Fruit fly (Drosophila melanogaster) whole organism, embryonic: ENCODE measurements around the gene CG13008.
A peak's percentile ranks its signal among the peaks of the same experiment; 100 is the strongest.

ENCODE experiments used
- Blimp-1 ChIP-seq: fragments of 200-800 bp; sonication (Bioruptor generic); optimal IDR thresholded peaks from 3 replicates; lab custom pipeline; 2018; ENCODE audit warnings: missing biosample characterization, missing genetic modification characterization, mild to moderate bottlenecking, moderate library complexity, missing genetic modification reagents
- CG10321 ChIP-seq: fragments of 200-800 bp; sonication (Bioruptor generic); IDR thresholded peaks from 2 replicates; pipeline ENCODE4 v1.3.6; 2022; ENCODE audit warnings: missing biosample characterization, missing genetic modification characterization
- CG11456 ChIP-seq: fragments of 200-800 bp; sonication (Bioruptor generic); IDR thresholded peaks from 3 replicates; pipeline ENCODE4 v1.3.6; 2022; ENCODE audit warnings: missing biosample characterization, missing genetic modification characterization
- CG11560 ChIP-seq: fragments of 200-800 bp; sonication (Bioruptor generic); IDR thresholded peaks from 3 replicates; pipeline ENCODE4 v1.3.6; 2022; ENCODE audit warnings: missing biosample characterization, missing genetic modification characterization
- CG12219 ChIP-seq: fragments of 200-800 bp; sonication (Bioruptor generic); optimal IDR thresholded peaks from 3 replicates; lab custom pipeline; 2018; ENCODE audit warnings: missing biosample characterization, mild to moderate bottlenecking, missing genetic modification characterization
- CG12299 ChIP-seq: fragments of 200-800 bp; sonication (Bioruptor generic); optimal IDR thresholded peaks from 2 replicates; lab custom pipeline; 2018; ENCODE audit warnings: missing biosample characterization, mild to moderate bottlenecking, missing genetic modification characterization
- CG13287 ChIP-seq: fragments of 200-800 bp; sonication (Bioruptor generic); IDR thresholded peaks from 2 replicates; pipeline ENCODE4 v1.3.6; 2022; ENCODE audit warnings: missing biosample characterization, missing genetic modification characterization; ENCODE audit not compliant: partially characterized antibody
- CG1602 ChIP-seq: fragments of 200-800 bp; sonication (Bioruptor generic); optimal IDR thresholded peaks from 3 replicates; lab custom pipeline; 2016; ENCODE audit warnings: missing biosample characterization, missing genetic modification characterization
- CG17186 ChIP-seq: fragments of 200-800 bp; sonication (Bioruptor generic); optimal IDR thresholded peaks from 3 replicates; lab custom pipeline; 2017; ENCODE audit warnings: missing biosample characterization, missing genetic modification reagents, missing genetic modification characterization
- CG17359 ChIP-seq: fragments of 200-800 bp; sonication (Bioruptor generic); optimal IDR thresholded peaks from 3 replicates; lab custom pipeline; 2018; ENCODE audit warnings: missing biosample characterization, mild to moderate bottlenecking, missing genetic modification characterization, moderate library complexity
- CG18619 ChIP-seq: fragments of 200-800 bp; sonication (Bioruptor generic); optimal IDR thresholded peaks from 3 replicates; lab custom pipeline; 2017; ENCODE audit warnings: missing biosample characterization, mild to moderate bottlenecking, missing genetic modification characterization
- CG2199 ChIP-seq: fragments of 200-800 bp; sonication (Bioruptor generic); IDR thresholded peaks from 3 replicates; pipeline ENCODE4 v1.3.6; 2022; ENCODE audit warnings: missing biosample characterization, missing genetic modification characterization
- CG31224 ChIP-seq: fragments of 200-800 bp; sonication (Bioruptor generic); IDR thresholded peaks from 2 replicates; pipeline ENCODE4 v1.3.6; 2022; ENCODE audit warnings: missing biosample characterization, missing genetic modification characterization
- CG32772 ChIP-seq: fragments of 200-800 bp; sonication (Bioruptor generic); IDR thresholded peaks from 2 replicates; pipeline ENCODE4 v1.3.6; 2022; ENCODE audit warnings: missing biosample characterization, missing genetic modification characterization
- CG4404 ChIP-seq: fragments of 200-800 bp; sonication (Bioruptor generic); IDR thresholded peaks from 2 replicates; pipeline ENCODE4 v1.3.6; 2022; ENCODE audit warnings: missing biosample characterization, missing genetic modification characterization
- CG6791 ChIP-seq: fragments of 200-800 bp; sonication (Bioruptor generic); IDR thresholded peaks from 3 replicates; pipeline ENCODE4 v1.3.6; 2022; ENCODE audit warnings: missing biosample characterization, missing genetic modification characterization; ENCODE audit not compliant: partially characterized antibody
- CG7839 ChIP-seq: fragments of 200-800 bp; sonication (Bioruptor generic); optimal IDR thresholded peaks from 3 replicates; lab custom pipeline; 2018; ENCODE audit warnings: missing biosample characterization, mild to moderate bottlenecking, missing genetic modification characterization, moderate library complexity
- CG9609 ChIP-seq: fragments of 200-800 bp; sonication (Bioruptor generic); optimal IDR thresholded peaks from 3 replicates; lab custom pipeline; 2016; ENCODE audit warnings: missing biosample characterization, missing genetic modification characterization
- CG9797 ChIP-seq: fragments of 200-800 bp; sonication (Bioruptor generic); optimal IDR thresholded peaks from 3 replicates; lab custom pipeline; 2018; ENCODE audit warnings: missing biosample characterization, mild to moderate bottlenecking, missing genetic modification characterization
- CG9876 ChIP-seq: fragments of 200-800 bp; sonication (Bioruptor generic); optimal IDR thresholded peaks from 2 replicates; lab custom pipeline; 2016; ENCODE audit warnings: missing biosample characterization, missing genetic modification characterization
- Camta ChIP-seq: fragments of 200-800 bp; sonication (Bioruptor generic); optimal IDR thresholded peaks from 2 replicates; lab custom pipeline; 2016; ENCODE audit warnings: missing biosample characterization, missing genetic modification characterization
- D ChIP-seq, 2 experiments: fragments of 200-800 bp in 1 of 2; fragments of >200 bp in 1 of 2; sonication (Bioruptor generic) in 1 of 2; optimal IDR thresholded peaks; 2 replicates in 1 of 2; 3 replicates in 1 of 2; lab custom pipeline; 2017; ENCODE audit warnings: mild to moderate bottlenecking in 1 of 2, missing biosample characterization in 1 of 2, missing genetic modification characterization in 1 of 2, missing genetic modification reagents in 1 of 2
- Fer3 ChIP-seq: fragments of 200-800 bp; sonication (Bioruptor generic); optimal IDR thresholded peaks from 2 replicates; lab custom pipeline; 2018; ENCODE audit warnings: missing biosample characterization, mild to moderate bottlenecking, missing genetic modification characterization, moderate library complexity
- GATAe ChIP-seq: fragments of 200-800 bp; sonication (Bioruptor generic); conservative IDR thresholded peaks from 2 replicates; pipeline ENCODE4 v1.3.6; 2022; ENCODE audit warnings: missing biosample characterization, missing genetic modification characterization
- Gsc ChIP-seq: fragments of 200-800 bp; sonication (Bioruptor generic); IDR thresholded peaks from 2 replicates; pipeline ENCODE4 v1.3.6; 2022; ENCODE audit warnings: missing biosample characterization, missing genetic modification characterization
- HLH4C ChIP-seq: fragments of 200-800 bp; sonication (Bioruptor generic); IDR thresholded peaks from 3 replicates; pipeline ENCODE4 v1.3.6; 2022; ENCODE audit warnings: missing biosample characterization, missing genetic modification characterization; ENCODE audit not compliant: partially characterized antibody
- Hr78 ChIP-seq, 2 experiments: fragments of 200-800 bp in 1 of 2; fragments of >200 bp in 1 of 2; sonication (Bioruptor generic) in 1 of 2; optimal IDR thresholded peaks; 2 replicates each; lab custom pipeline; 2017 to 2019; ENCODE audit warnings: missing biosample characterization in 2 of 2, missing genetic modification characterization in 2 of 2, mild to moderate bottlenecking in 1 of 2, moderate library complexity in 1 of 2
- Jarid2 ChIP-seq: fragments of 200-800 bp; sonication (Bioruptor generic); optimal IDR thresholded peaks from 3 replicates; lab custom pipeline; 2017; ENCODE audit warnings: mild to moderate bottlenecking, missing biosample characterization, missing genetic modification reagents, missing genetic modification characterization
- Lim3 ChIP-seq: fragments of 200-800 bp; sonication (Bioruptor generic); IDR thresholded peaks from 2 replicates; pipeline ENCODE4 v1.3.6; 2022; ENCODE audit warnings: missing biosample characterization, missing genetic modification characterization
- Med ChIP-seq: fragments of 200-800 bp; sonication (Bioruptor generic); peaks from one replicate; lab custom pipeline; 2016; ENCODE audit warnings: missing biosample characterization, missing genetic modification characterization, mild to moderate bottlenecking, inconsistent platforms, moderate library complexity
- Meics ChIP-seq: fragments of 200-800 bp; sonication (Bioruptor generic); optimal IDR thresholded peaks from 2 replicates; lab custom pipeline; 2017; ENCODE audit warnings: missing biosample characterization, mild to moderate bottlenecking, missing genetic modification characterization
- Oli ChIP-seq: fragments of 200-800 bp; sonication (Bioruptor generic); optimal IDR thresholded peaks from 2 replicates; lab custom pipeline; 2018; ENCODE audit warnings: missing biosample characterization, mild to moderate bottlenecking, missing genetic modification characterization, moderate library complexity
- Sox100B ChIP-seq: fragments of 200-800 bp; sonication (Bioruptor generic); optimal IDR thresholded peaks from 3 replicates; lab custom pipeline; 2018; ENCODE audit warnings: missing biosample characterization, mild to moderate bottlenecking, missing genetic modification characterization
- ac ChIP-seq: fragments of 200-800 bp; sonication (Bioruptor generic); optimal IDR thresholded peaks from 3 replicates; lab custom pipeline; 2017; ENCODE audit warnings: missing biosample characterization, mild to moderate bottlenecking, missing genetic modification characterization
- ash1 ChIP-seq: fragments of 200-800 bp; sonication (Bioruptor generic); optimal IDR thresholded peaks from 2 replicates; lab custom pipeline; 2018; ENCODE audit warnings: missing biosample characterization, mild to moderate bottlenecking, missing genetic modification characterization
- ato ChIP-seq: fragments of 200-800 bp; sonication (Bioruptor generic); IDR thresholded peaks from 2 replicates; pipeline ENCODE4 v1.3.6; 2022; ENCODE audit warnings: missing biosample characterization, missing genetic modification characterization; ENCODE audit not compliant: partially characterized antibody
- caup ChIP-seq: fragments of 200-800 bp; sonication (Bioruptor generic); optimal IDR thresholded peaks from 3 replicates; lab custom pipeline; 2017; ENCODE audit warnings: missing biosample characterization, mild to moderate bottlenecking, missing genetic modification characterization, moderate library complexity; ENCODE audit not compliant: severe bottlenecking
- chm ChIP-seq: fragments of 200-800 bp; sonication (Bioruptor generic); IDR thresholded peaks from 2 replicates; pipeline ENCODE4 v1.3.6; 2022; ENCODE audit warnings: missing biosample characterization, missing genetic modification characterization
- crol ChIP-seq: fragments of 200-800 bp; sonication (Bioruptor generic); IDR thresholded peaks from 2 replicates; pipeline ENCODE4 v1.3.6; 2022; ENCODE audit warnings: missing biosample characterization, missing genetic modification characterization
- dan ChIP-seq: fragments of 200-800 bp; sonication (Bioruptor generic); IDR thresholded peaks from 2 replicates; pipeline ENCODE4 v1.3.6; 2022; ENCODE audit warnings: missing biosample characterization, missing genetic modification characterization
- dpn ChIP-seq, 2 experiments: fragments of 200-800 bp; sonication (Bioruptor generic); optimal IDR thresholded peaks; 3 replicates each; lab custom pipeline; 2016; ENCODE audit warnings: missing biosample characterization in 2 of 2, missing genetic modification characterization in 2 of 2
- dysf ChIP-seq: fragments of 200-800 bp; sonication (Bioruptor generic); IDR thresholded peaks from 3 replicates; pipeline ENCODE4 v1.3.6; 2022; ENCODE audit warnings: missing biosample characterization, missing genetic modification characterization
- grau ChIP-seq: fragments of 200-800 bp; optimal IDR thresholded peaks from 3 replicates; lab custom pipeline; 2019; ENCODE audit warnings: missing biosample characterization, mild to moderate bottlenecking, missing genetic modification characterization, moderate library complexity
- knrl ChIP-seq: fragments of 200-800 bp; sonication (Bioruptor generic); IDR thresholded peaks from 3 replicates; pipeline ENCODE4 v1.3.6; 2022; ENCODE audit warnings: missing biosample characterization, missing genetic modification characterization; ENCODE audit not compliant: partially characterized antibody
- mam ChIP-seq: fragments of 200-800 bp; sonication (Bioruptor generic); optimal IDR thresholded peaks from 3 replicates; lab custom pipeline; 2016; ENCODE audit warnings: missing biosample characterization, missing genetic modification characterization
- oc ChIP-seq: fragments of 200-800 bp; sonication (Bioruptor generic); optimal IDR thresholded peaks from 2 replicates; lab custom pipeline; 2018; ENCODE audit warnings: missing biosample characterization, mild to moderate bottlenecking, missing genetic modification characterization, moderate library complexity
- phol ChIP-seq: fragments of 200-800 bp; sonication (Bioruptor generic); optimal IDR thresholded peaks from 3 replicates; lab custom pipeline; 2018; ENCODE audit warnings: missing biosample characterization, mild to moderate bottlenecking, missing genetic modification characterization, moderate library complexity
- sens ChIP-seq: fragments of 200-800 bp; sonication (Bioruptor generic); peaks from one replicate; lab custom pipeline; 2016; ENCODE audit warnings: missing biosample characterization, missing genetic modification characterization
- slou ChIP-seq: fragments of 200-800 bp; sonication (Bioruptor generic); optimal IDR thresholded peaks from 3 replicates; lab custom pipeline; 2016; ENCODE audit warnings: missing biosample characterization, missing genetic modification characterization
- ssp ChIP-seq: fragments of 200-800 bp; sonication (Bioruptor generic); IDR thresholded peaks from 2 replicates; pipeline ENCODE4 v1.3.6; 2022; ENCODE audit warnings: missing biosample characterization, missing genetic modification characterization

The CG13008 gene

dm6 chrX:16693805-16694387, 17.2 kb upstream of the CG13008 start:
- TF ChIP-seq Fer3 (tag; lab: Kevin White, UChicago) (no peak), CG12219 (GFP tag; lab: Kevin White, UChicago) (no peak), CG12299 (tag; lab: Kevin White, UChicago) (no peak), Jarid2 (GFP tag; lab: Kevin White, UChicago) (no peak), Oli (no peak), CG10321 (GFP tag; lab: Robert Waterston, UW) (no peak), mam (GFP tag; lab: Kevin White, UChicago) (no peak), CG7839 (no peak), Blimp-1 (GFP tag; lab: Kevin White, UChicago) (no peak), phol (tag; lab: Kevin White, UChicago) (no peak), ash1 (no peak), chm (no peak), slou (GFP tag; lab: Kevin White, UChicago) (no peak), CG9797 (GFP tag; lab: Kevin White, UChicago) (no peak), oc (no peak), CG18619 (GFP tag; lab: Kevin White, UChicago) (no peak), CG9876 (no peak), CG17359 (tag; lab: Kevin White, UChicago) (peak; percentile 58), Med (GFP tag; lab: Kevin White, UChicago) (peak; percentile 56), ato (GFP tag; lab: Robert Waterston, UW) (no peak), CG2199 (peak; percentile 52; the same call in 1 of the 3 replicates), HLH4C (GFP tag; lab: Robert Waterston, UW) (no peak), crol (peak; percentile 80), GATAe (GFP tag; lab: Robert Waterston, UW) (no peak), Sox100B (no peak), knrl (GFP tag; lab: Robert Waterston, UW) (no peak), grau (no peak), dysf (GFP tag; lab: Robert Waterston, UW) (no peak), sens (peak; percentile 43), dan (GFP tag; lab: Robert Waterston, UW) (no peak), ssp (GFP tag; lab: Robert Waterston, UW) (no peak), caup (GFP tag; lab: Kevin White, UChicago) (no peak), ac (GFP tag; lab: Kevin White, UChicago) (no peak), CG32772 (peak; percentile 65), CG6791 (GFP tag; lab: Robert Waterston, UW) (no peak), Lim3 (GFP tag; lab: Robert Waterston, UW) (no peak), Hr78 (GFP tag; optimal IDR thresholded peaks at IDR 0.05; lab: Kevin White, UChicago) (no peak), Meics (GFP tag; lab: Kevin White, UChicago) (no peak), CG13287 (GFP tag; lab: Robert Waterston, UW) (no peak), CG11560 (tag; lab: Robert Waterston, UW) (no peak), CG11456 (GFP tag; lab: Robert Waterston, UW) (0 out of 3 replicates have a peak, but pooled peaks have one; percentile 56), dpn (GFP tag; optimal IDR thresholded peaks at IDR 0.05; lab: Kevin White, UChicago) (no peak), D (optimal IDR thresholded peaks at IDR 0.05; lab: Kevin White, UChicago) (no peak), D (GFP tag; optimal IDR thresholded peaks at IDR 0.05; lab: Kevin White, UChicago) (no peak), Gsc (GFP tag; lab: Robert Waterston, UW) (no peak), CG9609 (GFP tag; lab: Kevin White, UChicago) (no peak), Camta (GFP tag; lab: Kevin White, UChicago) (no peak), CG17186 (GFP tag; lab: Kevin White, UChicago) (no peak), CG4404 (GFP tag; lab: Robert Waterston, UW) (peak; percentile 10; the same call in 1 of the 2 replicates), CG31224 (GFP tag; lab: Robert Waterston, UW) (no peak), CG1602 (GFP tag; lab: Kevin White, UChicago) (no peak)
